Worm (Caenorhabditis elegans): ENCODE results near the gene ceeh-1.
A peak's percentile ranks its signal among the peaks of the same experiment; 100 is the strongest.

ceeh-1 gene

ce11 chrIII:835713-836278 lies 3.7 kb upstream of the ceeh-1 start (continued):
- TF ChIP-seq sdz-12 (GFP tag; optimal IDR thresholded peaks at IDR 0.05) (peak; percentile 99), aha-1 (tag) (peak; percentile 99), dve-1 (tag; optimal IDR thresholded peaks at IDR 0.05; ENCODE audit: insufficient read depth) (peak; percentile 86), daf-16 (GFP tag; optimal IDR thresholded peaks at IDR 0.05) (peak in 1 of 2 experiments; percentile 81), daf-16 (tag; optimal IDR thresholded peaks at IDR 0.05) (peak; percentile 66), lin-39 (tag; optimal IDR thresholded peaks at IDR 0.05) (no peak), dmd-6 (GFP tag; IDR thresholded peaks at IDR 0.05) (peak; percentile 76), hlh-30 (tag; optimal IDR thresholded peaks at IDR 0.05; ENCODE audit: insufficient read depth) (peak; percentile 5), pha-4 (GFP tag; IDR thresholded peaks at IDR 0.05) (peak; percentile 95), pha-4 (tag; optimal IDR thresholded peaks at IDR 0.05) (no peak), dpl-1 (GFP tag; optimal IDR thresholded peaks at IDR 0.05) (no peak), ceh-62 (tag; optimal IDR thresholded peaks at IDR 0.05) (no peak), mep-1 (tag; optimal IDR thresholded peaks at IDR 0.05) (peak; percentile 94), nhr-6 (tag; optimal IDR thresholded peaks at IDR 0.05) (no peak), nhr-25 (tag; optimal IDR thresholded peaks at IDR 0.05; ENCODE audit: borderline replicate concordance, insufficient read depth) (peak; percentile 84), daf-19 (GFP tag; conservative IDR thresholded peaks at IDR 0.05) (0 out of 2 replicates have a peak, but pooled peaks have one; percentile 79), tag-97 (GFP tag; IDR thresholded peaks at IDR 0.05) (peak; percentile 74; the same call in 1 of the 2 replicates), php-3 (GFP tag; IDR thresholded peaks at IDR 0.05) (peak; percentile 94), mdt-29 (GFP tag; IDR thresholded peaks at IDR 0.05) (peak; percentile 93), mes-2 (tag; optimal IDR thresholded peaks at IDR 0.05; ENCODE audit: poor library complexity, severe bottlenecking) (peak; percentile 77), nhr-102 (tag; optimal IDR thresholded peaks at IDR 0.05) (peak; percentile 92), lin-29 (GFP tag; IDR thresholded peaks at IDR 0.05) (peak; percentile 83), dmd-9 (GFP tag; IDR thresholded peaks at IDR 0.05) (peak; percentile 85), nhr-76 (tag; optimal IDR thresholded peaks at IDR 0.05) (no peak), zip-2 (tag; optimal IDR thresholded peaks at IDR 0.05) (no peak), D1046.2 (GFP tag; IDR thresholded peaks at IDR 0.05) (peak; percentile 91), nhr-111 (GFP tag; optimal IDR thresholded peaks at IDR 0.05) (peak; percentile 99), lir-3 (tag; optimal IDR thresholded peaks at IDR 0.05) (no peak), ztf-7 (tag; optimal IDR thresholded peaks at IDR 0.05) (no peak), nhr-42 (GFP tag; IDR thresholded peaks at IDR 0.05) (peak; percentile 95), unc-39 (tag; optimal IDR thresholded peaks at IDR 0.05) (no peak), duxl-1 (tag; optimal IDR thresholded peaks at IDR 0.05; ENCODE audit: poor library complexity) (peak; percentile 94), nhr-77 (tag; optimal IDR thresholded peaks at IDR 0.05) (peak; percentile 98), F49E8.2 (tag; optimal IDR thresholded peaks at IDR 0.05; ENCODE audit: borderline replicate concordance) (no peak), lin-13 (GFP tag; optimal IDR thresholded peaks at IDR 0.05) (peak; percentile 49), zip-11 (GFP tag; IDR thresholded peaks at IDR 0.05) (no peak), lin-15B (tag; optimal IDR thresholded peaks at IDR 0.05) (no peak), T26A8.4 (GFP tag; IDR thresholded peaks at IDR 0.05) (peak; percentile 98), zfp-3 (GFP tag; conservative IDR thresholded peaks at IDR 0.05) (peak; percentile 99), daf-12 (tag; optimal IDR thresholded peaks at IDR 0.05) (no peak), nhr-237 (tag; optimal IDR thresholded peaks at IDR 0.05) (peak; percentile 49), dmd-8 (GFP tag; IDR thresholded peaks at IDR 0.05) (peak; percentile 90), spr-3 (GFP tag; optimal IDR thresholded peaks at IDR 0.05) (peak; percentile 88), ama-1 (optimal IDR thresholded peaks at IDR 0.05) (peak; percentile 98), zfp-2 (tag; optimal IDR thresholded peaks at IDR 0.05) (peak; percentile 39), hmg-1.1 (GFP tag; IDR thresholded peaks at IDR 0.05) (peak; percentile 80), rbr-2 (tag; optimal IDR thresholded peaks at IDR 0.05) (peak; percentile 47), gei-8 (GFP tag; optimal IDR thresholded peaks at IDR 0.05) (peak; percentile 96), fkh-10 (GFP tag; optimal IDR thresholded peaks at IDR 0.05) (no peak), saeg-2 (GFP tag; IDR thresholded peaks at IDR 0.05) (peak; percentile 88), F26F4.8 (GFP tag; conservative IDR thresholded peaks at IDR 0.05) (no peak)
